Fruit fly (Drosophila melanogaster) whole organism, wandering third instar larva: ENCODE results near the gene CG31139.

Experiments
- Abd-B ChIP-seq: fragments of >200 bp; optimal IDR thresholded peaks from 2 replicates; lab custom pipeline; 2017; ENCODE audit warnings: missing biosample characterization, missing genetic modification characterization
- CG32264 ChIP-seq: fragments of 200-800 bp; sonication (Bioruptor generic); optimal IDR thresholded peaks from 2 replicates; lab custom pipeline; 2016; ENCODE audit warnings: missing biosample characterization, missing genetic modification characterization
- Dfd ChIP-seq: fragments of >200 bp; optimal IDR thresholded peaks from 2 replicates; lab custom pipeline; 2017; ENCODE audit warnings: missing biosample characterization, missing genetic modification characterization
- Mio ChIP-seq: sonication (Bioruptor generic); optimal IDR thresholded peaks from 2 replicates; lab custom pipeline; 2016; ENCODE audit warnings: missing biosample characterization, missing genetic modification characterization
- Myc ChIP-seq: fragments of >200 bp; optimal IDR thresholded peaks from 2 replicates; lab custom pipeline; 2017
- OdsH ChIP-seq: fragments of 200-800 bp; sonication (Bioruptor generic); optimal IDR thresholded peaks from 2 replicates; lab custom pipeline; 2016; ENCODE audit warnings: missing biosample characterization, mild to moderate bottlenecking, missing genetic modification characterization
- Rel ChIP-seq, 2 experiments: fragments of 200-800 bp; sonication (Bioruptor generic) in 1 of 2; optimal IDR thresholded peaks; 2 replicates in 1 of 2; 3 replicates in 1 of 2; lab custom pipeline; 2016 to 2019; ENCODE audit warnings: mild to moderate bottlenecking in 2 of 2, missing biosample characterization in 2 of 2, missing genetic modification characterization in 2 of 2, moderate library complexity in 1 of 2
- Vsx2 ChIP-seq: fragments of 200-300, 225-300 bp; sonication (Bioruptor generic); optimal IDR thresholded peaks from 2 replicates; lab custom pipeline; 2018; ENCODE audit warnings: missing biosample characterization, missing genetic modification characterization; ENCODE audit not compliant: partially characterized antibody
- fru ChIP-seq: fragments of 200-800 bp; sonication (Bioruptor generic); optimal IDR thresholded peaks from 3 replicates; lab custom pipeline; 2016; ENCODE audit warnings: missing biosample characterization, mild to moderate bottlenecking, missing genetic modification characterization
- h ChIP-seq: fragments of 200-800 bp; sonication (Bioruptor generic); optimal IDR thresholded peaks from 3 replicates; lab custom pipeline; 2016; ENCODE audit warnings: missing biosample characterization, mild to moderate bottlenecking, missing genetic modification characterization
- jim ChIP-seq: fragments of 175-275, 200-325 bp; sonication (Bioruptor generic); optimal IDR thresholded peaks from 2 replicates; lab custom pipeline; 2016; ENCODE audit warnings: missing biosample characterization, mild to moderate bottlenecking, missing genetic modification characterization

dm6 chr3R:22750534-22750947 is 1.7 kb upstream of the CG31139 start, which contains the start of the genes rumi, CG7029 and Usp12-46:
- TF ChIP-seq Dfd, result no peak
- peak; percentile 86 for TF ChIP-seq fru (GFP tag; lab: Kevin White, UChicago)
- TF ChIP-seq Mio (GFP tag; lab: Kevin White, UChicago), result no peak
- TF ChIP-seq Myc, result no peak
- no peak for TF ChIP-seq Rel (GFP tag; optimal IDR thresholded peaks at IDR 0.05; lab: Kevin White, UChicago)
- TF ChIP-seq Rel (tag; optimal IDR thresholded peaks at IDR 0.05; lab: Kevin White, UChicago), result peak; percentile 56
- TF ChIP-seq Vsx2, result no peak
- TF ChIP-seq OdsH (GFP tag; lab: Kevin White, UChicago), result peak; percentile 65
- TF ChIP-seq jim (GFP tag; lab: Kevin White, UChicago), result no peak
- TF ChIP-seq Abd-B, result no peak
- TF ChIP-seq CG32264, result no peak
- TF ChIP-seq h, result peak; percentile 8
